Fruit fly (Drosophila melanogaster): Measurements from ENCODE around the gene primo-1.

Gene primo-1

dm6 chr3R:13660924-13661659 lies 50.5 kb downstream of the primo-1 start, which contains the start of gene B52 (continued):
- TF ChIP-seq zf30C (GFP tag; optimal IDR thresholded peaks at IDR 0.05) (peak; percentile 20), Ets97D (GFP tag; optimal IDR thresholded peaks at IDR 0.05) (peak; percentile 99), insv (GFP tag; optimal IDR thresholded peaks at IDR 0.05) (peak in 1 of 2 experiments; percentile 38), tna (GFP tag; IDR thresholded peaks at IDR 0.05; ENCODE audit: partially characterized antibody) (no peak), MESR4 (GFP tag; optimal IDR thresholded peaks at IDR 0.05) (peak; percentile 97), CkIIα-i1 (GFP tag; IDR thresholded peaks at IDR 0.05) (no peak), CG3995 (GFP tag; optimal IDR thresholded peaks at IDR 0.05) (peak; percentile 51), sob (GFP tag; IDR thresholded peaks at IDR 0.05) (peak; percentile 57; the same call in 1 of the 2 replicates), bab2 (GFP tag; optimal IDR thresholded peaks at IDR 0.05) (no peak), Lim3 (GFP tag; IDR thresholded peaks at IDR 0.05) (no peak), CG3838 (GFP tag; optimal IDR thresholded peaks at IDR 0.05) (no peak), ERR (GFP tag; optimal IDR thresholded peaks at IDR 0.05) (peak; percentile 16), CG6654 (GFP tag; optimal IDR thresholded peaks at IDR 0.05) (no peak), Atf6 (GFP tag; IDR thresholded peaks at IDR 0.05) (peak; percentile 57), nau (GFP tag; optimal IDR thresholded peaks at IDR 0.05) (no peak), CG1024 (GFP tag; IDR thresholded peaks at IDR 0.05) (peak; percentile 80), ewg (GFP tag; optimal IDR thresholded peaks at IDR 0.05) (peak; percentile 44), CG14050 (GFP tag; IDR thresholded peaks at IDR 0.05) (no peak), CG11695 (GFP tag; IDR thresholded peaks at IDR 0.05) (peak; percentile 60; the same call in 2 of the 3 replicates), CG16813 (GFP tag; IDR thresholded peaks at IDR 0.05; ENCODE audit: partially characterized antibody) (peak; percentile 60), CG18764 (GFP tag; optimal IDR thresholded peaks at IDR 0.05) (peak; percentile 55), CG4328 (GFP tag; optimal IDR thresholded peaks at IDR 0.05) (peak; percentile 69), CG10654 (GFP tag; optimal IDR thresholded peaks at IDR 0.05) (peak; percentile 29), CG11085 (GFP tag; IDR thresholded peaks at IDR 0.05) (peak; percentile 57; the same call in 1 of the 2 replicates), otp (GFP tag; IDR thresholded peaks at IDR 0.05) (peak; percentile 81; the same call in 2 of the 3 replicates), her (GFP tag; optimal IDR thresholded peaks at IDR 0.05) (peak; percentile 71), gce (GFP tag; IDR thresholded peaks at IDR 0.05) (peak; percentile 70; the same call in 1 of the 3 replicates), Opbp (GFP tag; IDR thresholded peaks at IDR 0.05; ENCODE audit: partially characterized antibody) (peak; percentile 54), CG8478 (optimal IDR thresholded peaks at IDR 0.05) (no peak), CG1603 (tag; optimal IDR thresholded peaks at IDR 0.05) (peak; percentile 83), Jarid2 (GFP tag; optimal IDR thresholded peaks at IDR 0.05) (peak; percentile 74), row (GFP tag; IDR thresholded peaks at IDR 0.05) (peak; percentile 78), B-H2 (GFP tag; optimal IDR thresholded peaks at IDR 0.05) (peak; percentile 61), gt (GFP tag; IDR thresholded peaks at IDR 0.05) (no peak), CG11560 (tag; IDR thresholded peaks at IDR 0.05) (no peak), dati (GFP tag; IDR thresholded peaks at IDR 0.05) (0 out of 2 replicates have a peak, but pooled peaks have one; percentile 40), Xrp1 (GFP tag; IDR thresholded peaks at IDR 0.05) (no peak; the same call in 1 of the 2 replicates), E2f1 (GFP tag; IDR thresholded peaks at IDR 0.05) (peak; percentile 84), CG5245 (GFP tag; optimal IDR thresholded peaks at IDR 0.05) (peak; percentile 15), CG17328 (GFP tag; IDR thresholded peaks at IDR 0.05) (peak; percentile 55), CG3847 (GFP tag; IDR thresholded peaks at IDR 0.05) (peak; percentile 43; the same call in 1 of the 2 replicates), Nf-YC (tag; optimal IDR thresholded peaks at IDR 0.05) (no peak), CG32532 (GFP tag; IDR thresholded peaks at IDR 0.05) (peak; percentile 77), CG11398 (GFP tag; optimal IDR thresholded peaks at IDR 0.05) (peak; percentile 77), HmgD (GFP tag; optimal IDR thresholded peaks at IDR 0.05) (peak; percentile 45), sim (GFP tag; IDR thresholded peaks at IDR 0.05) (no peak), bowl (GFP tag; IDR thresholded peaks at IDR 0.05) (no peak), ara (GFP tag; IDR thresholded peaks at IDR 0.05) (peak; percentile 46; the same call in 1 of the 2 replicates), CG15479 (GFP tag; optimal IDR thresholded peaks at IDR 0.05) (peak; percentile 18), Drgx (GFP tag; IDR thresholded peaks at IDR 0.05) (peak; percentile 50), so (GFP tag; IDR thresholded peaks at IDR 0.05) (peak; percentile 71; the same call in 1 of the 3 replicates)
